Fruit fly (Drosophila melanogaster) whole organism, embryonic: ENCODE results near the gene CG13920.

ENCODE experiments used
- Antp ChIP-seq: fragments of 200-800 bp; sonication (Bioruptor generic); optimal IDR thresholded peaks from 3 replicates; lab custom pipeline; 2016; ENCODE audit warnings: missing biosample characterization, missing genetic modification characterization
- Asciz ChIP-seq: fragments of 200-800 bp; sonication (Bioruptor generic); optimal IDR thresholded peaks from 2 replicates; lab custom pipeline; 2017; ENCODE audit warnings: missing biosample characterization, mild to moderate bottlenecking, missing genetic modification characterization, missing genetic modification reagents
- BEAF-32 ChIP-seq: fragments of 200-800 bp; sonication (Bioruptor generic); optimal IDR thresholded peaks from 3 replicates; lab custom pipeline; 2017; ENCODE audit warnings: missing biosample characterization, missing genetic modification characterization, mild to moderate bottlenecking, moderate library complexity, missing genetic modification reagents
- CG10543 ChIP-seq: fragments of 200-800 bp; sonication (Bioruptor generic); optimal IDR thresholded peaks from 3 replicates; lab custom pipeline; 2017; ENCODE audit warnings: missing biosample characterization, mild to moderate bottlenecking, missing genetic modification characterization, moderate library complexity
- CG10565 ChIP-seq: fragments of 200-800 bp; sonication (Bioruptor generic); optimal IDR thresholded peaks from 3 replicates; lab custom pipeline; 2016; ENCODE audit warnings: missing biosample characterization, mild to moderate bottlenecking, missing genetic modification characterization
- CG11398 ChIP-seq: fragments of 200-800 bp; sonication (Bioruptor generic); optimal IDR thresholded peaks from 2 replicates; lab custom pipeline; 2016; ENCODE audit warnings: missing biosample characterization, missing genetic modification characterization
- CG11723 ChIP-seq: fragments of 200-800 bp; sonication (Bioruptor generic); optimal IDR thresholded peaks from 2 replicates; lab custom pipeline; 2017; ENCODE audit warnings: missing biosample characterization, mild to moderate bottlenecking, missing genetic modification characterization
- CG12744 ChIP-seq: fragments of 200-800 bp; sonication (Bioruptor generic); optimal IDR thresholded peaks from 2 replicates; lab custom pipeline; 2016; ENCODE audit warnings: missing biosample characterization, missing genetic modification characterization
- CG13775 ChIP-seq: fragments of 200-800 bp; sonication (Bioruptor generic); optimal IDR thresholded peaks from 3 replicates; lab custom pipeline; 2017; ENCODE audit warnings: missing biosample characterization, mild to moderate bottlenecking, missing genetic modification characterization
- CG14860 ChIP-seq: fragments of 200-800 bp; sonication (Bioruptor generic); IDR thresholded peaks from 3 replicates; pipeline ENCODE4 v1.3.6; 2022; ENCODE audit warnings: missing biosample characterization, missing genetic modification characterization; ENCODE audit not compliant: partially characterized antibody
- CG1602 ChIP-seq: fragments of 200-800 bp; sonication (Bioruptor generic); optimal IDR thresholded peaks from 3 replicates; lab custom pipeline; 2016; ENCODE audit warnings: missing biosample characterization, missing genetic modification characterization
- CG18011 ChIP-seq: fragments of 200-800 bp; sonication (Bioruptor generic); optimal IDR thresholded peaks from 2 replicates; lab custom pipeline; 2017; ENCODE audit warnings: missing biosample characterization, missing genetic modification characterization, mild to moderate bottlenecking, moderate library complexity, missing genotype
- CG18262 ChIP-seq: fragments of 200-800 bp; optimal IDR thresholded peaks from 3 replicates; lab custom pipeline; 2019; ENCODE audit warnings: missing biosample characterization, mild to moderate bottlenecking, missing genetic modification characterization, moderate library complexity
- CG2678 ChIP-seq: fragments of 200-800 bp; sonication (Bioruptor generic); optimal IDR thresholded peaks from 3 replicates; lab custom pipeline; 2019; ENCODE audit warnings: missing biosample characterization, mild to moderate bottlenecking, missing genetic modification characterization, moderate library complexity
- CG4360 ChIP-seq: fragments of 200-800 bp; sonication (Bioruptor generic); IDR thresholded peaks from 2 replicates; pipeline ENCODE4 v1.3.6; 2022; ENCODE audit warnings: missing biosample characterization, missing genetic modification characterization
- CG6254 ChIP-seq: fragments of 200-800 bp; sonication (Bioruptor generic); optimal IDR thresholded peaks from 3 replicates; lab custom pipeline; 2017; ENCODE audit warnings: mild to moderate bottlenecking, missing biosample characterization, missing genetic modification reagents, missing genetic modification characterization
- CG6765 ChIP-seq: fragments of 200-800 bp; sonication (Bioruptor generic); optimal IDR thresholded peaks from 3 replicates; lab custom pipeline; 2017; ENCODE audit warnings: missing biosample characterization, mild to moderate bottlenecking, missing genetic modification characterization
- CG7928 ChIP-seq: fragments of 200-800 bp; sonication (Bioruptor generic); optimal IDR thresholded peaks from 2 replicates; lab custom pipeline; 2017; ENCODE audit warnings: missing biosample characterization, mild to moderate bottlenecking, missing genetic modification characterization
- CG9932 ChIP-seq: fragments of 200-800 bp; sonication (Bioruptor generic); IDR thresholded peaks from 2 replicates; pipeline ENCODE4 v1.3.6; 2022; ENCODE audit warnings: missing biosample characterization, missing genetic modification characterization
- Chrac-16 ChIP-seq: fragments of 200-800 bp; sonication (Bioruptor generic); optimal IDR thresholded peaks from 3 replicates; lab custom pipeline; 2016; ENCODE audit warnings: missing biosample characterization, missing genetic modification characterization
- Ets65A ChIP-seq: fragments of 200-800 bp; sonication (Bioruptor generic); peaks from one replicate; lab custom pipeline; 2016; ENCODE audit warnings: missing biosample characterization, missing genetic modification characterization
- HLHmδ ChIP-seq: fragments of 200-800 bp; sonication (Bioruptor generic); optimal IDR thresholded peaks from 2 replicates; lab custom pipeline; 2018; ENCODE audit warnings: missing biosample characterization, mild to moderate bottlenecking, missing genetic modification characterization, moderate library complexity
- HmgD ChIP-seq: fragments of 200-800 bp; sonication (Bioruptor generic); optimal IDR thresholded peaks from 3 replicates; lab custom pipeline; 2016; ENCODE audit warnings: missing biosample characterization, missing genetic modification characterization
- Hmr ChIP-seq: fragments of 200-800 bp; sonication (Bioruptor generic); optimal IDR thresholded peaks from 3 replicates; lab custom pipeline; 2017; ENCODE audit warnings: mild to moderate bottlenecking, missing biosample characterization, missing genetic modification reagents, missing genetic modification characterization
- Max ChIP-seq: fragments of 200-800 bp; sonication (Bioruptor generic); optimal IDR thresholded peaks from 2 replicates; lab custom pipeline; 2016; ENCODE audit warnings: missing biosample characterization, mild to moderate bottlenecking, missing genetic modification characterization
- Mes4 ChIP-seq: fragments of 200-800 bp; sonication (Bioruptor generic); optimal IDR thresholded peaks from 2 replicates; lab custom pipeline; 2016; ENCODE audit warnings: missing biosample characterization, missing genetic modification characterization
- Nf-YC ChIP-seq: fragments of 200-800 bp; optimal IDR thresholded peaks from 3 replicates; lab custom pipeline; 2019; ENCODE audit warnings: missing biosample characterization, mild to moderate bottlenecking, missing genetic modification characterization, moderate library complexity
- Pdp1 ChIP-seq, 2 experiments: fragments of 200-800 bp; sonication (Bioruptor generic); optimal IDR thresholded peaks; 3 replicates each; lab custom pipeline; 2016; ENCODE audit warnings: missing biosample characterization in 2 of 2, missing genetic modification characterization in 2 of 2, mild to moderate bottlenecking in 1 of 2, moderate library complexity in 1 of 2
- Sin3A ChIP-seq: fragments of >200 bp; optimal IDR thresholded peaks from 2 replicates; lab custom pipeline; 2018
- Usf ChIP-seq: fragments of 200-800 bp; sonication (Bioruptor generic); optimal IDR thresholded peaks from 2 replicates; lab custom pipeline; 2017; ENCODE audit warnings: missing genotype, missing biosample characterization, missing genetic modification characterization
- Xbp1 ChIP-seq: fragments of 200-800 bp; sonication (Bioruptor generic); optimal IDR thresholded peaks from 3 replicates; lab custom pipeline; 2016; ENCODE audit warnings: missing biosample characterization, mild to moderate bottlenecking, missing genetic modification characterization
- chm ChIP-seq: fragments of 200-800 bp; sonication (Bioruptor generic); IDR thresholded peaks from 2 replicates; pipeline ENCODE4 v1.3.6; 2022; ENCODE audit warnings: missing biosample characterization, missing genetic modification characterization
- ci ChIP-seq: fragments of 200-800 bp; sonication (Bioruptor generic); IDR thresholded peaks from 3 replicates; pipeline ENCODE4 v1.3.6; 2022; ENCODE audit warnings: missing biosample characterization, missing genetic modification characterization
- corto ChIP-seq: fragments of 200-800 bp; sonication (Bioruptor generic); optimal IDR thresholded peaks from 2 replicates; lab custom pipeline; 2016; ENCODE audit warnings: missing biosample characterization, mild to moderate bottlenecking, missing genetic modification characterization, moderate library complexity
- da ChIP-seq: fragments of 200-800 bp; sonication (Bioruptor generic); optimal IDR thresholded peaks from 2 replicates; lab custom pipeline; 2016; ENCODE audit warnings: missing biosample characterization, missing genetic modification characterization
- dpn ChIP-seq, 2 experiments: fragments of 200-800 bp; sonication (Bioruptor generic); optimal IDR thresholded peaks; 3 replicates each; lab custom pipeline; 2016; ENCODE audit warnings: missing biosample characterization in 2 of 2, missing genetic modification characterization in 2 of 2
- exex ChIP-seq: fragments of 200-800 bp; sonication (Bioruptor generic); optimal IDR thresholded peaks from 4 replicates; lab custom pipeline; 2018; ENCODE audit warnings: missing biosample characterization, mild to moderate bottlenecking, missing genetic modification characterization, moderate library complexity
- gfzf ChIP-seq: fragments of 200-800 bp; sonication (Bioruptor generic); optimal IDR thresholded peaks from 2 replicates; lab custom pipeline; 2016; ENCODE audit warnings: missing biosample characterization, mild to moderate bottlenecking, missing genetic modification characterization, moderate library complexity
- grau ChIP-seq: fragments of 200-800 bp; optimal IDR thresholded peaks from 3 replicates; lab custom pipeline; 2019; ENCODE audit warnings: missing biosample characterization, mild to moderate bottlenecking, missing genetic modification characterization, moderate library complexity
- gsb ChIP-seq: fragments of 200-800 bp; sonication (Bioruptor generic); IDR thresholded peaks from 2 replicates; pipeline ENCODE4 v1.3.6; 2022; ENCODE audit warnings: missing biosample characterization, missing genetic modification characterization
- lbe ChIP-seq: fragments of 200-800 bp; sonication (Bioruptor generic); optimal IDR thresholded peaks from 2 replicates; lab custom pipeline; 2016; ENCODE audit warnings: missing biosample characterization, mild to moderate bottlenecking, missing genetic modification characterization
- odd ChIP-seq: fragments of 200-800 bp; sonication (Bioruptor generic); optimal IDR thresholded peaks from 2 replicates; lab custom pipeline; 2017; ENCODE audit warnings: missing biosample characterization, mild to moderate bottlenecking, missing genetic modification characterization
- pita ChIP-seq: fragments of 200-800 bp; sonication (Bioruptor generic); optimal IDR thresholded peaks from 2 replicates; lab custom pipeline; 2017; ENCODE audit warnings: missing biosample characterization, mild to moderate bottlenecking, missing genetic modification characterization
- pzg ChIP-seq: fragments of 200-800 bp; sonication (Bioruptor generic); optimal IDR thresholded peaks from 3 replicates; lab custom pipeline; 2018; ENCODE audit warnings: missing biosample characterization, mild to moderate bottlenecking, missing genetic modification characterization, moderate library complexity
- sc ChIP-seq, 3 experiments: fragments of >200 bp in 2 of 3; fragments of 200-800 bp in 1 of 3; sonication (Bioruptor generic) in 1 of 3; optimal IDR thresholded peaks; 2 replicates in 2 of 3; 3 replicates in 1 of 3; lab custom pipeline; 2017; ENCODE audit warnings: mild to moderate bottlenecking in 1 of 3, missing biosample characterization in 1 of 3, missing genetic modification characterization in 1 of 3, missing genetic modification reagents in 1 of 3
- sim ChIP-seq: fragments of 200-800 bp; sonication (Bioruptor generic); IDR thresholded peaks from 2 replicates; pipeline ENCODE4 v1.3.6; 2022; ENCODE audit warnings: missing biosample characterization, missing genetic modification characterization
- sug ChIP-seq: fragments of 200-800 bp; optimal IDR thresholded peaks from 2 replicates; lab custom pipeline; 2019; ENCODE audit warnings: missing biosample characterization, mild to moderate bottlenecking, missing genetic modification characterization, moderate library complexity
- trh ChIP-seq: fragments of 200-800 bp; sonication (Bioruptor generic); optimal IDR thresholded peaks from 2 replicates; lab custom pipeline; 2016; ENCODE audit warnings: missing biosample characterization, missing genetic modification characterization
- zen2 ChIP-seq: fragments of 200-800 bp; sonication (Bioruptor generic); IDR thresholded peaks from 3 replicates; pipeline ENCODE4 v1.3.6; 2022; ENCODE audit warnings: missing biosample characterization, missing genetic modification characterization; ENCODE audit not compliant: partially characterized antibody

Gene CG13920

DNA sequence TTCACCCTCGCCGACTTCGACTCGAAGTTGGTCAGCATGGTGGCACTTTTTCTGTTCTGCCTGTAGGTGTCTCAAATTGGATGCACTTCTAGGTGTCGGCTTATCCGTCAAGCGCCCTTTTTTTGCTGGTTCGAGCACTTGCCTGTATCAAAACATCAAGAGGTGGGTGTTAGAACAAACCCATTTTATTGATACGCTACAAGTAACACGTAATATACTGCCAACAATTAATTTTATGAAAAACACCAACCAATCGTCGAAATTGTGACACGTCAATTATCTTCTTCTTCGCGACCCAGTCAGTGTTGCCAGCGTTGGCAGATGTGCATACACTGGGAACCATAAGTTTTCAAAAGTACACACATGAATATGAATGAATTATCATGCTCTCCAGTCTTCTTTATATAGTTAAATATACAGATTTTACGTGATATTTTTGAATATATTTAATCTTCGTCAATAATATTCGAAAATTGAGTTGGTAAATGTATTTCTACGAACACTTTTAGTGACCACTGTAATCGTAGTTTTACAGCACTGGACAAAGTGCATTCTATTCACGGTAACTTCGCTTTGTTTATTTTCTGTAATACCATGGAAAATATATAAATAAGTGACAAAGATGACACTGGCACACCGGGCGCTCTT is 3.7 kb upstream of the CG13920 start, which contains the start of the genes alphaCOP and CG13919 (continued):
- TF ChIP-seq pita (GFP tag; lab: Kevin White, UChicago) = no peak
- no peak for TF ChIP-seq CG14860 (GFP tag; lab: Robert Waterston, UW)
- TF ChIP-seq CG1602 (GFP tag; lab: Kevin White, UChicago) = peak; percentile 98
- TF ChIP-seq CG13775 (GFP tag; lab: Kevin White, UChicago) = peak; percentile 96
- peak; percentile 85 for TF ChIP-seq Nf-YC
- TF ChIP-seq dpn (GFP tag; optimal IDR thresholded peaks at IDR 0.05; lab: Kevin White, UChicago) = peak; percentile 95 to 98
- peak; percentile 64 for TF ChIP-seq CG7928 (GFP tag; lab: Kevin White, UChicago)
- TF ChIP-seq trh (GFP tag; lab: Kevin White, UChicago) = peak; percentile 95
- TF ChIP-seq HmgD = peak; percentile 70
- peak; percentile 83 for TF ChIP-seq Antp (GFP tag; lab: Kevin White, UChicago)
- TF ChIP-seq odd = peak; percentile 90
- peak; percentile 94 for TF ChIP-seq sug (tag; lab: Kevin White, UChicago)
- TF ChIP-seq sim (GFP tag; lab: Robert Waterston, UW) = peak; percentile 87
- TF ChIP-seq Pdp1 (GFP tag; optimal IDR thresholded peaks at IDR 0.05; lab: Kevin White, UChicago) = peak; percentile 93 to 96
- TF ChIP-seq CG6254 (GFP tag; lab: Kevin White, UChicago) = peak; percentile 88
- TF ChIP-seq corto (GFP tag; lab: Kevin White, UChicago) = peak; percentile 93
- peak; percentile 97 for TF ChIP-seq CG2678
- peak; percentile 50 for TF ChIP-seq BEAF-32 (GFP tag; lab: Kevin White, UChicago)
- TF ChIP-seq exex = peak; percentile 85
- TF ChIP-seq Chrac-16 (GFP tag; lab: Kevin White, UChicago) = peak; percentile 98
- peak; percentile 96 for TF ChIP-seq grau
- TF ChIP-seq CG10565 (GFP tag; lab: Kevin White, UChicago) = peak; percentile 62
- TF ChIP-seq CG18011 (GFP tag; lab: Kevin White, UChicago) = peak; percentile 86
- TF ChIP-seq Hmr (GFP tag; lab: Kevin White, UChicago) = peak; percentile 96
- no peak for TF ChIP-seq zen2
- peak; percentile 90 for TF ChIP-seq CG10543 (GFP tag; lab: Kevin White, UChicago)
- TF ChIP-seq CG9932 (GFP tag; lab: Robert Waterston, UW) = peak; percentile 99
- peak; percentile 24 for TF ChIP-seq gfzf (GFP tag; lab: Kevin White, UChicago)
- peak; percentile 89 for TF ChIP-seq CG6765 (GFP tag; lab: Kevin White, UChicago)
- TF ChIP-seq Sin3A = peak; percentile 9
- peak; percentile 93 for TF ChIP-seq gsb (GFP tag; lab: Robert Waterston, UW)
- TF ChIP-seq Mes4 (GFP tag; lab: Kevin White, UChicago) = peak; percentile 89
- TF ChIP-seq pzg (GFP tag; lab: Kevin White, UChicago) = peak; percentile 55
- peak; percentile 95 for TF ChIP-seq CG18262 (tag; lab: Kevin White, UChicago)
- TF ChIP-seq CG4360 (GFP tag; lab: Robert Waterston, UW) = peak; percentile 76
- TF ChIP-seq CG12744 (GFP tag; lab: Kevin White, UChicago) = peak; percentile 91
- peak; percentile 81 for TF ChIP-seq CG11398
- no peak for TF ChIP-seq Asciz (GFP tag; lab: Kevin White, UChicago)
- peak; percentile 97 for TF ChIP-seq ci (GFP tag; lab: Robert Waterston, UW)
- peak; percentile 99 for TF ChIP-seq Ets65A
- TF ChIP-seq Usf (GFP tag; lab: Kevin White, UChicago) = peak; percentile 89
- TF ChIP-seq sc (optimal IDR thresholded peaks at IDR 0.05; lab: Kevin White, UChicago) = no peak
- TF ChIP-seq sc (GFP tag; optimal IDR thresholded peaks at IDR 0.05; lab: Kevin White, UChicago) = peak; percentile 95
- TF ChIP-seq lbe (GFP tag; lab: Kevin White, UChicago) = peak; percentile 96
- peak; percentile 72 for TF ChIP-seq da
- peak; percentile 93 for TF ChIP-seq Max (GFP tag; lab: Kevin White, UChicago)
- TF ChIP-seq chm (GFP tag; lab: Robert Waterston, UW) = peak; percentile 98
- peak; percentile 99 for TF ChIP-seq Xbp1
- TF ChIP-seq CG11723 (GFP tag; lab: Kevin White, UChicago) = peak; percentile 89
- no peak for TF ChIP-seq HLHmδ (GFP tag; lab: Kevin White, UChicago)
